Worm (Caenorhabditis elegans) whole organism, mixed stage, embryonic: ENCODE measurements around the gene Y37E11B.6.

Source experiments
- blmp-1 ChIP-seq: fragments of 150-350 bp; optimal IDR thresholded peaks from 2 replicates; lab custom pipeline; 2014; ENCODE audit warnings: missing biosample characterization, missing genetic modification characterization
- elt-3 ChIP-seq: fragments of 150-350 bp; optimal IDR thresholded peaks from 2 replicates; lab custom pipeline; 2014; ENCODE audit warnings: missing biosample characterization, missing genetic modification characterization
- ham-2 ChIP-seq: fragments of 200-800 bp; sonication (Bioruptor generic); optimal IDR thresholded peaks from 2 replicates; lab custom pipeline; 2018; ENCODE audit warnings: mild to moderate bottlenecking, missing genetic modification characterization, missing compliant biosample characterization
- lsy-2 ChIP-seq: fragments of 150-350 bp; optimal IDR thresholded peaks from 2 replicates; lab custom pipeline; 2014; ENCODE audit warnings: missing biosample characterization, missing genetic modification characterization
- nhr-2 ChIP-seq: fragments of 150-350 bp; optimal IDR thresholded peaks from 2 replicates; lab custom pipeline; 2014; ENCODE audit warnings: missing biosample characterization, missing genetic modification characterization
- nhr-28 ChIP-seq: fragments of 150-350 bp; optimal IDR thresholded peaks from 2 replicates; lab custom pipeline; 2014; ENCODE audit warnings: missing biosample characterization, missing genetic modification characterization
- pha-4 ChIP-seq: fragments of 150-350 bp; optimal IDR thresholded peaks from 2 replicates; lab custom pipeline; 2018; ENCODE audit warnings: missing biosample characterization, missing genetic modification reagents, missing genetic modification characterization
- snpc-4 ChIP-seq: fragments of 150-350 bp; optimal IDR thresholded peaks from 2 replicates; lab custom pipeline; 2014; ENCODE audit warnings: missing biosample characterization, missing genetic modification characterization
- unc-39 ChIP-seq: fragments of 150-350 bp; optimal IDR thresholded peaks from 2 replicates; lab custom pipeline; 2014; ENCODE audit warnings: missing biosample characterization, missing genetic modification characterization

DNA sequence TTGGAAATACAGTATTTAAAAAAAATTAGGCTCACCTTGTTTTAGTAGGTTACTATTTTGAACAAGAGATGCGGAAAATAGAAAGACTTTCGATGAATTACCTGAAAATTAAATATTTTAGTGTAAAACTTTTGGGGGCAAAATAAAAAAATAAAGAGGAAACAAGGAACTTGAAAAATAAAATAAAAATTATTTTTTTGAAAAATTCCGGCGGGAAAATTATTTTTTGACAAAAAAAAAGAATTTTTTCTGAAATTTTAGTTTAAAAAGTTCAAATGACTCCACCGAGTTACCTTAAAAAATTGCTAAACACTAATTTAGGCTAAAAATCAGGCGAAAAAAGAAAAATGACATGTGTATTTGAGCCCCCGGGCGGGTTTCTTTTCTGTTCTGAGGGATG, 25.5 kb upstream of the Y37E11B.6 start, which contains the start of the genes cha-1 and unc-17:
- no peak for TF ChIP-seq elt-3
- TF ChIP-seq ham-2 (GFP tag; lab: Kevin White, UChicago), result no peak
- TF ChIP-seq lsy-2 (tag; lab: Kevin White, UChicago), result no peak
- TF ChIP-seq nhr-2 (tag; lab: Kevin White, UChicago), result no peak
- no peak for TF ChIP-seq unc-39 (tag; lab: Kevin White, UChicago)
- no peak for TF ChIP-seq blmp-1 (tag; lab: Kevin White, UChicago)
- no peak for TF ChIP-seq nhr-28 (tag; lab: Kevin White, UChicago)
- no peak for TF ChIP-seq snpc-4 (tag; lab: Kevin White, UChicago)
- no peak for TF ChIP-seq pha-4 (tag; lab: Kevin White, UChicago)
